Worm (Caenorhabditis elegans) whole organism, L1 larva: ENCODE results near the gene fbxa-167.

Experiments used
- C34B4.2 ChIP-seq: sonication (generic microtip); optimal IDR thresholded peaks from 2 replicates; lab custom pipeline; 2017; ENCODE audit warnings: mild to moderate bottlenecking, missing genetic modification characterization, missing compliant biosample characterization
- Y116A8C.19 ChIP-seq: sonication (generic microtip); optimal IDR thresholded peaks from 2 replicates; lab custom pipeline; 2016; ENCODE audit warnings: missing compliant biosample characterization, missing genetic modification characterization, borderline replicate concordance
- aly-2 ChIP-seq: fragments of 150-350 bp; optimal IDR thresholded peaks from 2 replicates; lab custom pipeline; 2014; ENCODE audit warnings: missing biosample characterization, missing genetic modification characterization
- ama-1 ChIP-seq: fragments of 150-350 bp; optimal IDR thresholded peaks from 2 replicates; lab custom pipeline; 2014
- blmp-1 ChIP-seq: fragments of 150-350 bp; optimal IDR thresholded peaks from 2 replicates; lab custom pipeline; 2014; ENCODE audit warnings: missing biosample characterization, missing genetic modification characterization
- ceh-63 ChIP-seq: fragments of 200-800 bp; sonication (Bioruptor generic); optimal IDR thresholded peaks from 2 replicates; lab custom pipeline; 2018; ENCODE audit warnings: mild to moderate bottlenecking, missing genetic modification characterization, missing compliant biosample characterization
- ceh-82 ChIP-seq, 3 experiments: fragments of 150-350 bp in 1 of 3; sonication (generic microtip) in 2 of 3; optimal IDR thresholded peaks; 2 replicates each; lab custom pipeline; 2014 to 2017; ENCODE audit warnings: missing biosample characterization in 3 of 3, missing genetic modification characterization in 3 of 3
- ces-1 ChIP-seq: fragments of 150-350 bp; optimal IDR thresholded peaks from 2 replicates; lab custom pipeline; 2014; ENCODE audit warnings: missing biosample characterization, missing genetic modification reagents, missing genetic modification characterization
- dpl-1 ChIP-seq, 3 experiments: fragments of 150-350 bp in 2 of 3; sonication (generic microtip) in 1 of 3; optimal IDR thresholded peaks; 2 replicates each; lab custom pipeline; 2014 to 2017; ENCODE audit warnings: missing biosample characterization in 3 of 3, missing genetic modification characterization in 3 of 3, missing genetic modification reagents in 3 of 3
- efl-3 ChIP-seq: fragments of 200-800 bp; sonication (Bioruptor generic); optimal IDR thresholded peaks from 2 replicates; lab custom pipeline; 2018; ENCODE audit warnings: mild to moderate bottlenecking, missing genetic modification characterization, missing compliant biosample characterization
- elt-2 ChIP-seq: sonication (generic microtip); optimal IDR thresholded peaks from 2 replicates; lab custom pipeline; 2016; ENCODE audit warnings: missing genetic modification characterization, mild to moderate bottlenecking, inconsistent platforms, missing compliant biosample characterization, missing genetic modification reagents
- elt-3 ChIP-seq, 6 experiments: fragments of 150-350 bp in 1 of 6; sonication (generic microtip); optimal IDR thresholded peaks; 2 replicates each; lab custom pipeline; 2017 to 2018; ENCODE audit warnings: missing biosample characterization in 6 of 6, missing genetic modification characterization in 6 of 6, inconsistent platforms in 1 of 6
- ets-5 ChIP-seq: fragments of 200-800 bp; sonication (Bioruptor generic); IDR thresholded peaks from 2 replicates; pipeline ENCODE4 v1.3.6; 2022; ENCODE audit warnings: missing genetic modification characterization, missing compliant biosample characterization
- fkh-4 ChIP-seq: sonication (generic microtip); optimal IDR thresholded peaks from 2 replicates; lab custom pipeline; 2016; ENCODE audit warnings: missing compliant biosample characterization, missing genetic modification characterization, borderline replicate concordance
- fos-1 ChIP-seq: fragments of 150-350 bp; optimal IDR thresholded peaks from 2 replicates; lab custom pipeline; 2014; ENCODE audit warnings: missing biosample characterization, missing genetic modification characterization
- hlh-4 ChIP-seq: sonication (generic microtip); optimal IDR thresholded peaks from 2 replicates; lab custom pipeline; 2016; ENCODE audit warnings: mild to moderate bottlenecking, missing genetic modification characterization, missing compliant biosample characterization
- irx-1 ChIP-seq: sonication (generic microtip); optimal IDR thresholded peaks from 2 replicates; lab custom pipeline; 2016; ENCODE audit warnings: missing genetic modification characterization, missing compliant biosample characterization
- isw-1 ChIP-seq: fragments of 200-800 bp; sonication (Bioruptor generic); IDR thresholded peaks from 2 replicates; pipeline ENCODE4 v1.3.6; 2022; ENCODE audit warnings: missing genetic modification characterization, missing compliant biosample characterization
- lin-14 ChIP-seq: fragments of 200-800 bp; sonication (Bioruptor generic); optimal IDR thresholded peaks from 2 replicates; lab custom pipeline; 2018; ENCODE audit warnings: mild to moderate bottlenecking, missing genetic modification characterization, moderate library complexity, missing compliant biosample characterization
- lin-15B ChIP-seq: fragments of 150-350 bp; sonication (generic microtip); optimal IDR thresholded peaks from 3 replicates; lab custom pipeline; 2014; ENCODE audit warnings: missing biosample characterization, missing genetic modification characterization
- lin-35 ChIP-seq, 2 experiments: fragments of 150-350 bp; optimal IDR thresholded peaks; 2 replicates each; lab custom pipeline; 2014; ENCODE audit warnings: missing biosample characterization in 2 of 2, missing genetic modification characterization in 2 of 2, missing genetic modification reagents in 2 of 2
- lin-39 ChIP-seq: fragments of 150-350 bp; optimal IDR thresholded peaks from 2 replicates; lab custom pipeline; 2014; ENCODE audit warnings: missing biosample characterization, missing genetic modification reagents, missing genetic modification characterization
- mdl-1 ChIP-seq, 2 experiments: fragments of 150-350 bp; optimal IDR thresholded peaks; 2 replicates each; lab custom pipeline; 2014 to 2017; ENCODE audit warnings: missing biosample characterization in 2 of 2, missing genetic modification characterization in 2 of 2, inconsistent platforms in 1 of 2
- mep-1 ChIP-seq: fragments of 150-350 bp; optimal IDR thresholded peaks from 2 replicates; lab custom pipeline; 2014; ENCODE audit warnings: missing biosample characterization, missing genetic modification characterization
- nhr-11 ChIP-seq: fragments of 150-350 bp; optimal IDR thresholded peaks from 2 replicates; lab custom pipeline; 2014; ENCODE audit warnings: missing biosample characterization, missing genetic modification characterization
- nhr-19 ChIP-seq: fragments of 200-800 bp; sonication (Bioruptor generic); conservative IDR thresholded peaks from 2 replicates; pipeline ENCODE4 v1.3.6; 2022; ENCODE audit warnings: missing genetic modification characterization, missing compliant biosample characterization
- nhr-20 ChIP-seq: sonication (generic microtip); optimal IDR thresholded peaks from 2 replicates; lab custom pipeline; 2016; ENCODE audit warnings: mild to moderate bottlenecking, missing genetic modification characterization, missing compliant biosample characterization
- nhr-47 ChIP-seq: sonication (generic microtip); optimal IDR thresholded peaks from 2 replicates; lab custom pipeline; 2016; ENCODE audit warnings: mild to moderate bottlenecking, missing genetic modification characterization, moderate library complexity, missing compliant biosample characterization
- nhr-71 ChIP-seq: sonication (generic microtip); optimal IDR thresholded peaks from 2 replicates; lab custom pipeline; 2016; ENCODE audit warnings: mild to moderate bottlenecking, missing genetic modification characterization, moderate library complexity, missing compliant biosample characterization
- nhr-76 ChIP-seq: sonication (generic microtip); optimal IDR thresholded peaks from 2 replicates; lab custom pipeline; 2017; ENCODE audit warnings: missing biosample characterization, missing genetic modification characterization
- nhr-77 ChIP-seq: fragments of 150-350 bp; optimal IDR thresholded peaks from 2 replicates; lab custom pipeline; 2014; ENCODE audit warnings: missing biosample characterization, missing genetic modification characterization
- nhr-85 ChIP-seq: sonication (generic microtip); peaks from one replicate; lab custom pipeline; 2016; ENCODE audit warnings: missing genetic modification characterization, inconsistent platforms, missing compliant biosample characterization
- nhr-90 ChIP-seq: sonication (generic microtip); optimal IDR thresholded peaks from 2 replicates; lab custom pipeline; 2016; ENCODE audit warnings: mild to moderate bottlenecking, missing genetic modification characterization, missing compliant biosample characterization; ENCODE audit not compliant: poor library complexity
- pag-3 ChIP-seq: sonication (generic microtip); optimal IDR thresholded peaks from 2 replicates; lab custom pipeline; 2017; ENCODE audit warnings: missing genetic modification characterization, mild to moderate bottlenecking, missing compliant biosample characterization, antibody characterized with exemption, borderline replicate concordance; ENCODE audit not compliant: insufficient read depth
- pax-3 ChIP-seq: fragments of 200-800 bp; sonication (Bioruptor generic); optimal IDR thresholded peaks from 2 replicates; lab custom pipeline; 2018; ENCODE audit warnings: mild to moderate bottlenecking, missing genetic modification characterization, moderate library complexity, missing compliant biosample characterization
- pqm-1 ChIP-seq: sonication (generic microtip); optimal IDR thresholded peaks from 3 replicates; lab custom pipeline; 2017; ENCODE audit warnings: missing biosample characterization, missing genetic modification characterization
- rnt-1 ChIP-seq: sonication (generic microtip); optimal IDR thresholded peaks from 2 replicates; lab custom pipeline; 2016; ENCODE audit warnings: mild to moderate bottlenecking, missing genetic modification characterization, moderate library complexity, missing compliant biosample characterization
- snu-23 ChIP-seq: sonication (generic microtip); optimal IDR thresholded peaks from 2 replicates; lab custom pipeline; 2016; ENCODE audit warnings: missing genetic modification characterization, missing compliant biosample characterization
- sup-37 ChIP-seq: fragments of 200-800 bp; sonication (Bioruptor generic); optimal IDR thresholded peaks from 2 replicates; lab custom pipeline; 2018; ENCODE audit warnings: mild to moderate bottlenecking, missing genetic modification characterization, missing compliant biosample characterization
- swsn-7 ChIP-seq: sonication (generic microtip); optimal IDR thresholded peaks from 2 replicates; lab custom pipeline; 2016; ENCODE audit warnings: missing genetic modification characterization, missing compliant biosample characterization
- tbx-2 ChIP-seq: sonication (generic microtip); optimal IDR thresholded peaks from 2 replicates; lab custom pipeline; 2016; ENCODE audit warnings: missing genetic modification characterization, missing compliant biosample characterization
- tlp-1 ChIP-seq: fragments of 150-350 bp; optimal IDR thresholded peaks from 2 replicates; lab custom pipeline; 2014; ENCODE audit warnings: missing biosample characterization, missing genetic modification characterization
- unc-30 ChIP-seq: sonication (generic microtip); optimal IDR thresholded peaks from 2 replicates; lab custom pipeline; 2017; ENCODE audit warnings: missing biosample characterization, missing genetic modification characterization
- ztf-4 ChIP-seq: fragments of 150-350 bp; optimal IDR thresholded peaks from 2 replicates; lab custom pipeline; 2014; ENCODE audit warnings: missing biosample characterization, missing genetic modification characterization

fbxa-167 gene

ce11 chrII:13668844-13669441 lies 27.7 kb downstream of the fbxa-167 start, which contains the start of gene C31C9.7 (continued):
- TF ChIP-seq fos-1 (tag; lab: Kevin White, UChicago) (no peak), swsn-7 (no peak), nhr-11 (no peak), tlp-1 (tag; lab: Kevin White, UChicago) (no peak), C34B4.2 (no peak), fkh-4 (tag; lab: Kevin White, UChicago) (no peak), ama-1 (peak; percentile 78), nhr-76 (tag; lab: Kevin White, UChicago) (no peak), nhr-47 (tag; lab: Kevin White, UChicago) (peak; percentile 8), isw-1 (GFP tag; lab: Robert Waterston, UW) (no peak), nhr-19 (GFP tag; lab: Robert Waterston, UW) (peak; percentile 25), ceh-63 (GFP tag; lab: Kevin White, UChicago) (no peak), tbx-2 (peak; percentile 20), dpl-1 (GFP tag; optimal IDR thresholded peaks at IDR 0.05; lab: Kevin White, UChicago) (no peak), snu-23 (peak; percentile 19), pqm-1 (no peak), lin-14 (GFP tag; lab: Kevin White, UChicago) (no peak)

DNA sequence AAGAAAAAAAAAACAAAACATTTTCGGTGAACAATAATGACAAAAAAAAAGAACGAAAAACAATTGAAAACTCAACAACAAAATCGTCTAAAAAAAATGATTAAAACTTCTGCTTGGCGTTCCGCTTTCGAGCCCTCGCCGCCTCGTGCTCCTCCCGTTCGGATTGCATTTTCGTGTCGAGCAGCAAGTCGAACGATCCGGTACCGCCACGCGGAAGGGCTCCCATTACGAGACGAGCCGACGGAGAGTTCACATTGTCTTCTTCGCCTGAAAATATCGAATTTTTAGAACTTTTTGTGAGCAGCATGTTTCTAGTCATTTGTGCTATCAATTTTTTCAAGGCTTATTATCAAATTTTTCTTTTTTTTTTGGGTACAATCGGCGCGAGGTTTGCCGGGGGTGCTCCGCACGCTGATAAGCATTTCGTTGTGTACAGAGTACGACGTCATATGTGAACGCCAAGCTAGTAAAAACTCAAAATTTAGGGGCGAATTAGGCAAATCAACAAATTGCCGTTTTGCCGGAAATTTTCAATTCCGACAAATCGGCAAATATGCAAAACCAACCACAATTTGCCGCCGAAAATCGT lies 29.5 kb downstream of the fbxa-167 start:
- TF ChIP-seq pqm-1 (peak; percentile 54), ceh-82 (tag; optimal IDR thresholded peaks at IDR 0.05; lab: Kevin White, UChicago) (no peak), elt-2 (peak; percentile 51), nhr-20 (tag; lab: Kevin White, UChicago) (no peak), ets-5 (no peak), lin-15B (tag; lab: Kevin White, UChicago) (no peak), sup-37 (GFP tag; lab: Kevin White, UChicago) (no peak)
- TF ChIP-seq, all 84 proteins: peak for 2

DNA sequence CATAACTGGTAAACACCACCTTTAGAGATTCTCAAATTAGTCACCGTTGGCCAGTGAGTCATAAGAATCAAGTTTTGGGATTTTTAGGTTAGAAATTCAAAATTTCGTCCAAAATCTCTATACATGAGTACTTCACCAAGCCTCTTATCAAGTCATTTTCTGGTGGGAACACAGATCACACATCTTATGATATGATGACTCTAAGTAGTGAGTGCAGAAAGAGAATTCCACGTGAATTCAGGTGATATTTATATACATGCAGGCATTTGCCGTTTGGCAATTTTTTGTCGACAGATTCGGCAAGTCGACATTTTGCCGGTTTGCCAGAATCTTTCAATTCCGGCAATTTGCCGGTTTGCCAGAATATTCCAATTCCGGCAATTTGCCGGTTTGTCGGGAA lies 30.8 kb downstream of the fbxa-167 start:
- TF ChIP-seq nhr-20 (tag; lab: Kevin White, UChicago) (peak; percentile 30), efl-3 (GFP tag; lab: Kevin White, UChicago) (no peak), isw-1 (GFP tag; lab: Robert Waterston, UW) (no peak), nhr-71 (tag; lab: Kevin White, UChicago) (peak; percentile 37), pax-3 (tag; lab: Kevin White, UChicago) (no peak), ces-1 (no peak), tlp-1 (tag; lab: Kevin White, UChicago) (no peak), Y116A8C.19 (tag; lab: Kevin White, UChicago) (no peak), nhr-85 (tag; lab: Kevin White, UChicago) (peak; percentile 60), pag-3 (peak; percentile 29), nhr-90 (tag; lab: Kevin White, UChicago) (peak; percentile 6), irx-1 (tag; lab: Kevin White, UChicago) (no peak), nhr-76 (tag; lab: Kevin White, UChicago) (no peak), snu-23 (peak; percentile 20), nhr-19 (GFP tag; lab: Robert Waterston, UW) (0 out of 2 replicates have a peak, but pooled peaks have one; percentile 8), lin-35 (GFP tag; optimal IDR thresholded peaks at IDR 0.05; lab: Kevin White, UChicago) (peak in 1 of 2 experiments; percentile 15), mdl-1 (tag; optimal IDR thresholded peaks at IDR 0.05; lab: Kevin White, UChicago) (no peak), elt-2 (peak; percentile 44), C34B4.2 (no peak)

- TF ChIP-seq elt-3 (tag; optimal IDR thresholded peaks at IDR 0.05; lab: Kevin White, UChicago) (peak in 2 of 6 experiments; percentile 27 to 59), mep-1 (no peak), lin-39 (tag; lab: Kevin White, UChicago) (no peak), nhr-71 (tag; lab: Kevin White, UChicago) (peak; percentile 72), nhr-85 (tag; lab: Kevin White, UChicago) (peak; percentile 78), aly-2 (tag; lab: Kevin White, UChicago) (no peak), hlh-4 (no peak), lin-35 (GFP tag; optimal IDR thresholded peaks at IDR 0.05; lab: Kevin White, UChicago) (peak in 1 of 2 experiments; percentile 26), pqm-1 (no peak), rnt-1 (tag; lab: Kevin White, UChicago) (peak; percentile 2), unc-30 (tag; lab: Kevin White, UChicago) (no peak), blmp-1 (tag; lab: Kevin White, UChicago) (peak; percentile 83), nhr-90 (tag; lab: Kevin White, UChicago) (peak; percentile 33), ets-5 (no peak), nhr-77 (tag; lab: Kevin White, UChicago) (no peak), nhr-19 (GFP tag; lab: Robert Waterston, UW) (0 out of 2 replicates have a peak, but pooled peaks have one; percentile 13), snu-23 (peak; percentile 42), ztf-4 (tag; lab: Kevin White, UChicago) (no peak)
Observed at ce11 chrII:13673605-13674193, 32.4 kb downstream of the fbxa-167 start.
